Worm (Caenorhabditis elegans) whole organism, late embryonic: ENCODE measurements around the gene Y37E11AR.7.

Experiments
- K02D7.2 ChIP-seq: sonication (generic microtip); optimal IDR thresholded peaks from 2 replicates; lab custom pipeline; 2017; ENCODE audit warnings: mild to moderate bottlenecking, missing genetic modification characterization, missing compliant biosample characterization
- ama-1 ChIP-seq: fragments of 150-350 bp; optimal IDR thresholded peaks from 2 replicates; lab custom pipeline; 2014
- ceh-18 ChIP-seq: sonication (generic microtip); optimal IDR thresholded peaks from 2 replicates; lab custom pipeline; 2016; ENCODE audit warnings: missing genetic modification characterization, missing compliant biosample characterization
- ceh-30 ChIP-seq: fragments of 150-350 bp; optimal IDR thresholded peaks from 2 replicates; lab custom pipeline; 2014; ENCODE audit warnings: missing biosample characterization, missing genetic modification characterization
- ceh-31 ChIP-seq: sonication (generic microtip); optimal IDR thresholded peaks from 2 replicates; lab custom pipeline; 2016; ENCODE audit warnings: missing genetic modification characterization, missing compliant biosample characterization
- ceh-45 ChIP-seq: fragments of 200-800 bp; sonication (Bioruptor generic); IDR thresholded peaks from 2 replicates; pipeline ENCODE4 v1.3.6; 2022; ENCODE audit warnings: missing genetic modification reagents, missing genetic modification characterization, missing compliant biosample characterization
- ceh-48 ChIP-seq: sonication (generic microtip); optimal IDR thresholded peaks from 2 replicates; lab custom pipeline; 2016; ENCODE audit warnings: missing genetic modification characterization, inconsistent platforms, missing compliant biosample characterization
- ceh-6 ChIP-seq: fragments of 200-800 bp; sonication (Bioruptor generic); optimal IDR thresholded peaks from 2 replicates; lab custom pipeline; 2018; ENCODE audit warnings: mild to moderate bottlenecking, missing genetic modification characterization, missing compliant biosample characterization
- ceh-9 ChIP-seq: sonication (generic microtip); optimal IDR thresholded peaks from 2 replicates; lab custom pipeline; 2016; ENCODE audit warnings: mild to moderate bottlenecking, missing genetic modification characterization, inconsistent platforms, missing compliant biosample characterization
- che-1 ChIP-seq: sonication (generic microtip); optimal IDR thresholded peaks from 2 replicates; lab custom pipeline; 2016; ENCODE audit warnings: mild to moderate bottlenecking, missing genetic modification characterization, missing compliant biosample characterization
- dmd-4 ChIP-seq: sonication (generic microtip); optimal IDR thresholded peaks from 2 replicates; lab custom pipeline; 2016; ENCODE audit warnings: borderline replicate concordance, missing genetic modification characterization, missing compliant biosample characterization
- elt-2 ChIP-seq: sonication (generic microtip); optimal IDR thresholded peaks from 2 replicates; lab custom pipeline; 2016; ENCODE audit warnings: missing genetic modification reagents, missing genetic modification characterization, missing compliant biosample characterization
- elt-4 ChIP-seq: sonication (generic microtip); optimal IDR thresholded peaks from 2 replicates; lab custom pipeline; 2016; ENCODE audit warnings: missing genetic modification characterization, missing compliant biosample characterization
- fkh-10 ChIP-seq: fragments of 150-350 bp; optimal IDR thresholded peaks from 2 replicates; lab custom pipeline; 2014; ENCODE audit warnings: missing biosample characterization, missing genetic modification reagents, missing genetic modification characterization
- gmeb-2 ChIP-seq: sonication (generic microtip); optimal IDR thresholded peaks from 2 replicates; lab custom pipeline; 2016; ENCODE audit warnings: missing genetic modification characterization, inconsistent platforms, missing compliant biosample characterization
- hlh-8 ChIP-seq: sonication (generic microtip); optimal IDR thresholded peaks from 2 replicates; lab custom pipeline; 2016; ENCODE audit warnings: missing genotype, missing genetic modification characterization, missing compliant biosample characterization
- nfya-1 ChIP-seq: sonication (generic microtip); optimal IDR thresholded peaks from 2 replicates; lab custom pipeline; 2017; ENCODE audit warnings: missing genetic modification characterization, mild to moderate bottlenecking, missing compliant biosample characterization, antibody characterized with exemption, moderate library complexity
- nhr-232 ChIP-seq: sonication (generic microtip); optimal IDR thresholded peaks from 2 replicates; lab custom pipeline; 2016; ENCODE audit warnings: missing genetic modification characterization, missing compliant biosample characterization
- npax-4 ChIP-seq: sonication (generic microtip); optimal IDR thresholded peaks from 2 replicates; lab custom pipeline; 2016; ENCODE audit warnings: missing genetic modification characterization, missing compliant biosample characterization
- pag-3 ChIP-seq: sonication (generic microtip); optimal IDR thresholded peaks from 2 replicates; lab custom pipeline; 2016; ENCODE audit warnings: missing compliant biosample characterization, missing genetic modification characterization, borderline replicate concordance
- pax-1 ChIP-seq: fragments of 150-350 bp; optimal IDR thresholded peaks from 2 replicates; lab custom pipeline; 2014; ENCODE audit warnings: missing biosample characterization, missing genetic modification characterization
- pha-2 ChIP-seq: sonication (generic microtip); optimal IDR thresholded peaks from 2 replicates; lab custom pipeline; 2017; ENCODE audit warnings: mild to moderate bottlenecking, missing genetic modification characterization, missing compliant biosample characterization
- pqm-1 ChIP-seq: sonication (generic microtip); optimal IDR thresholded peaks from 2 replicates; lab custom pipeline; 2016; ENCODE audit warnings: missing genetic modification characterization, missing compliant biosample characterization
- sdc-2 ChIP-seq: sonication (generic microtip); optimal IDR thresholded peaks from 2 replicates; lab custom pipeline; 2016; ENCODE audit warnings: missing genotype, missing genetic modification characterization, missing compliant biosample characterization
- sox-2 ChIP-seq: fragments of 200-800 bp; sonication (Bioruptor generic); IDR thresholded peaks from 2 replicates; pipeline ENCODE4 v1.3.6; 2022; ENCODE audit warnings: missing genetic modification reagents, missing genetic modification characterization, missing compliant biosample characterization
- unc-3 ChIP-seq, 2 experiments: fragments of 200-800 bp in 1 of 2; sonication (Bioruptor generic) in 1 of 2; sonication (generic microtip) in 1 of 2; conservative IDR thresholded peaks in 1 of 2; optimal IDR thresholded peaks in 1 of 2; 2 replicates each; pipeline versions ENCODE4 v1.3.6 to Lab custom; 2016 to 2022; ENCODE audit warnings: missing compliant biosample characterization in 2 of 2, missing genetic modification characterization in 2 of 2, missing genetic modification reagents in 1 of 2
- unc-86 ChIP-seq: sonication (generic microtip); optimal IDR thresholded peaks from 2 replicates; lab custom pipeline; 2016; ENCODE audit warnings: missing genetic modification characterization, missing compliant biosample characterization
- zip-5 ChIP-seq: sonication (generic microtip); optimal IDR thresholded peaks from 2 replicates; lab custom pipeline; 2016; ENCODE audit warnings: missing genetic modification characterization, missing compliant biosample characterization

The Y37E11AR.7 gene

ce11 chrIV:3742426-3742839, 12.8 kb downstream of the Y37E11AR.7 start (continued):
- TF ChIP-seq ceh-9 (tag; lab: Kevin White, UChicago) (no peak), unc-86 (tag; lab: Kevin White, UChicago) (no peak), sox-2 (GFP tag; lab: Robert Waterston, UW) (no peak), ceh-45 (GFP tag; lab: Robert Waterston, UW) (no peak), che-1 (no peak), unc-3 (GFP tag; conservative IDR thresholded peaks at IDR 0.05; lab: Robert Waterston, UW) (no peak), unc-3 (tag; optimal IDR thresholded peaks at IDR 0.05; lab: Kevin White, UChicago) (no peak), pag-3 (no peak), ceh-31 (tag; lab: Kevin White, UChicago) (peak; percentile 72), pha-2 (tag; lab: Kevin White, UChicago) (no peak)

- TF ChIP-seq pax-1 (tag; lab: Kevin White, UChicago), result no peak
- TF ChIP-seq nhr-232 (tag; lab: Kevin White, UChicago), result no peak
- no peak for TF ChIP-seq ceh-48 (tag; lab: Kevin White, UChicago)
- TF ChIP-seq che-1, result no peak
- no peak for TF ChIP-seq ceh-6 (GFP tag; lab: Kevin White, UChicago)
These were observed 13.4 kb downstream of the Y37E11AR.7 start for ce11 chrIV:3741874-3742273.

ce11 chrIV:3740830-3741477, 14.3 kb downstream of the Y37E11AR.7 start, which contains the start of gene nape-1:
TSS of gene nape-1 (minus strand) at chrIV:3740880.
- TF ChIP-seq nfya-1 (no peak), ceh-18 (tag; lab: Kevin White, UChicago) (peak; percentile 40), elt-2 (tag; lab: Kevin White, UChicago) (no peak)

- TF ChIP-seq elt-2 (tag; lab: Kevin White, UChicago) (no peak), ceh-31 (tag; lab: Kevin White, UChicago) (peak; percentile 3), unc-86 (tag; lab: Kevin White, UChicago) (no peak), ceh-6 (GFP tag; lab: Kevin White, UChicago) (no peak), zip-5 (no peak), ceh-48 (tag; lab: Kevin White, UChicago) (peak; percentile 34)
These were observed 16.4 kb downstream of the Y37E11AR.7 start, which contains the start of gene nape-2 for ce11 chrIV:3738655-3739403. TSS of gene nape-2 (minus strand) at chrIV:3738925.

- TF ChIP-seq gmeb-2 (tag; lab: Kevin White, UChicago), result no peak
- no peak for TF ChIP-seq npax-4 (tag; lab: Kevin White, UChicago)
- no peak for TF ChIP-seq pqm-1
- no peak for TF ChIP-seq sdc-2 (tag; lab: Kevin White, UChicago)
These were observed 19.0 kb downstream of the Y37E11AR.7 start for ce11 chrIV:3736244-3736643.

- no peak for TF ChIP-seq ceh-30
These were observed 22.0 kb downstream of the Y37E11AR.7 start for ce11 chrIV:3733287-3733686.

- TF ChIP-seq ama-1 (lab: Kevin White, UChicago), result no peak
- TF ChIP-seq hlh-8 (tag; lab: Kevin White, UChicago), result no peak
- TF ChIP-seq elt-4 (tag; lab: Kevin White, UChicago), result peak; percentile 67
- TF ChIP-seq fkh-10 (GFP tag; lab: Kevin White, UChicago), result no peak
- TF ChIP-seq dmd-4 (tag; lab: Kevin White, UChicago), result no peak
- no peak for TF ChIP-seq ceh-31 (tag; lab: Kevin White, UChicago)
- no peak for TF ChIP-seq K02D7.2
These were observed 23.8 kb downstream of the Y37E11AR.7 start for ce11 chrIV:3731430-3731829.
